Fruit fly (Drosophila melanogaster) whole organism, pupa: ENCODE measurements around the gene CG5541.

Experiments
- CG14655 ChIP-seq: fragments of 200-800 bp; sonication (Bioruptor generic); optimal IDR thresholded peaks from 3 replicates; lab custom pipeline; 2017; ENCODE audit warnings: mild to moderate bottlenecking, missing biosample characterization, missing genetic modification reagents, missing genetic modification characterization
- CG17806 ChIP-seq: fragments of 200-800 bp; sonication (Bioruptor generic); optimal IDR thresholded peaks from 2 replicates; lab custom pipeline; 2018; ENCODE audit warnings: missing biosample characterization, mild to moderate bottlenecking, missing genetic modification characterization, moderate library complexity
- gl ChIP-seq: fragments of 200-800 bp; sonication (Bioruptor generic); optimal IDR thresholded peaks from 2 replicates; lab custom pipeline; 2018; ENCODE audit warnings: missing biosample characterization, mild to moderate bottlenecking, missing genetic modification characterization

- TF ChIP-seq gl (tag; lab: Kevin White, UChicago) (no peak), CG17806 (peak; percentile 58), CG14655 (GFP tag; lab: Kevin White, UChicago) (peak; percentile 73)
Observed at dm6 chrX:15022219-15022618, 21.7 kb upstream of the CG5541 start.
